Worm (Caenorhabditis elegans): ENCODE results near the gene lgc-47.

lgc-47 gene

ce11 chrX:9804735-9805134, 2.7 kb downstream of the lgc-47 start:
- no peak for TF ChIP-seq ets-7 (tag; optimal IDR thresholded peaks at IDR 0.05)
- no peak for TF ChIP-seq ceh-13 (GFP tag; optimal IDR thresholded peaks at IDR 0.05)
- TF ChIP-seq ceh-36 (tag; optimal IDR thresholded peaks at IDR 0.05) = no peak
- TF ChIP-seq ama-1 (optimal IDR thresholded peaks at IDR 0.05) = no peak
- TF ChIP-seq sea-1 (GFP tag; conservative IDR thresholded peaks at IDR 0.05) = no peak
- TF ChIP-seq tbx-37 (GFP tag; conservative IDR thresholded peaks at IDR 0.05) = no peak
- TF ChIP-seq hnd-1 (tag; optimal IDR thresholded peaks at IDR 0.05) = no peak
- no peak for TF ChIP-seq aly-1 (tag; optimal IDR thresholded peaks at IDR 0.05)
- no peak for TF ChIP-seq B0310.2 (tag; optimal IDR thresholded peaks at IDR 0.05)

DNA sequence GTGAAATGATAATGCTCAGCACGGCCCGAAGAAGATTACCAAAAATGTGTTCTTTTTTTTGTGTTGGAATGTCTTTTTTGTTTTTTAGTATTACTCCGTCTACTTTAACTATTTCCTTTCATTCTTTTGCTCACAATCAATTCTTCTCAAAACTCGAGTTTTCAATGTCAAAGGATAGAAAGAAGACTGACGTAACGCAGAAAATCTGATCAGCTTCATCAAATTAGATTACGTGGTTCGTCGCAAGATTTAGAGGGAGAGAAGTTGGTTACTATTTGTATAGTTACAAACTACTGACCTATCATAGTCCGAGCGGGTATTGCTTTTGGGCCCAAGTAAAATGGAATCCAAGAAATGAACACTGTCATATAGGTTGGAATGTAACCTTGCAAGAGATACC, 3.9 kb downstream of the lgc-47 start:
- no peak for TF ChIP-seq aly-1 (tag; optimal IDR thresholded peaks at IDR 0.05)
- TF ChIP-seq B0310.2 (tag; optimal IDR thresholded peaks at IDR 0.05) = no peak
- no peak for TF ChIP-seq scrt-1 (GFP tag; IDR thresholded peaks at IDR 0.05)
- TF ChIP-seq hmbx-1 (tag; optimal IDR thresholded peaks at IDR 0.05) = no peak
- TF ChIP-seq sea-1 (GFP tag; conservative IDR thresholded peaks at IDR 0.05) = no peak
- TF ChIP-seq ceh-36 (tag; optimal IDR thresholded peaks at IDR 0.05) = no peak
- no peak for TF ChIP-seq ceh-13 (GFP tag; optimal IDR thresholded peaks at IDR 0.05)
- TF ChIP-seq tra-4 (tag; optimal IDR thresholded peaks at IDR 0.05) = no peak
- TF ChIP-seq hmg-4 (GFP tag; optimal IDR thresholded peaks at IDR 0.05) = no peak

ce11 chrX:9798530-9798929, 8.9 kb downstream of the lgc-47 start, which contains the start of gene F36G3.3:
Gene F36G3.3, plus strand, starts transcription at chrX:9798835.
- no peak for TF ChIP-seq hnd-1 (tag; optimal IDR thresholded peaks at IDR 0.05)
- TF ChIP-seq ets-7 (tag; optimal IDR thresholded peaks at IDR 0.05) = no peak
- TF ChIP-seq scrt-1 (GFP tag; IDR thresholded peaks at IDR 0.05) = no peak
- TF ChIP-seq ceh-36 (tag; optimal IDR thresholded peaks at IDR 0.05) = no peak
- no peak for TF ChIP-seq tbx-11 (GFP tag; IDR thresholded peaks at IDR 0.05)
- TF ChIP-seq F13C5.2 (tag; optimal IDR thresholded peaks at IDR 0.05) = no peak
- no peak for TF ChIP-seq pes-1 (GFP tag; IDR thresholded peaks at IDR 0.05)
- TF ChIP-seq tbx-37 (GFP tag; conservative IDR thresholded peaks at IDR 0.05) = no peak
- no peak for TF ChIP-seq ceh-13 (GFP tag; optimal IDR thresholded peaks at IDR 0.05)
- no peak for TF ChIP-seq ama-1 (optimal IDR thresholded peaks at IDR 0.05)

DNA sequence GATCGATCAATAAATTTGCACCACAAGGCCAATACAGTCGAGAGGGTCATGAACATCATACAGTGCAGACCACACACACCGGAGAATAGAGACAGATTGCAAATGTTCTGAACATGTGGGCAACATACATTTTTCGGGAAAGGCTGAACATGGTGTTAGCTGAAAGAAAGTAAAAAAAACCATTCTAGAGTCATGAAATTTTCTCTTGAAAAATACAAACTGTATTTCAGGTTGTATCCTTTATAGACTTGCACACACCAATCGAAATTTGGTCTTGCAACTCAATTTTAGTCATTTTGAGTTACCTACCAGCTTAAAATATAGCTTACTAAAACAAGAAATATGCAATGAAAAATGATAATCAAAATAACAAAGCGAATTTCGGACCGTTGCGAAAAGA, 11.4 kb downstream of the lgc-47 start:
- TF ChIP-seq flt-1 (GFP tag; IDR thresholded peaks at IDR 0.05) (no peak), ceh-36 (tag; optimal IDR thresholded peaks at IDR 0.05) (no peak), F13C5.2 (tag; optimal IDR thresholded peaks at IDR 0.05) (no peak), tbx-37 (GFP tag; conservative IDR thresholded peaks at IDR 0.05) (no peak), aly-1 (tag; optimal IDR thresholded peaks at IDR 0.05) (no peak), B0310.2 (tag; optimal IDR thresholded peaks at IDR 0.05) (no peak), ceh-13 (GFP tag; optimal IDR thresholded peaks at IDR 0.05) (no peak), ama-1 (optimal IDR thresholded peaks at IDR 0.05) (no peak), tra-4 (tag; optimal IDR thresholded peaks at IDR 0.05) (no peak), hnd-1 (tag; optimal IDR thresholded peaks at IDR 0.05) (no peak), pes-1 (GFP tag; IDR thresholded peaks at IDR 0.05) (no peak), hmbx-1 (tag; optimal IDR thresholded peaks at IDR 0.05) (no peak), hmg-4 (GFP tag; optimal IDR thresholded peaks at IDR 0.05) (no peak), sea-1 (GFP tag; conservative IDR thresholded peaks at IDR 0.05) (no peak)

ce11 chrX:9795579-9795978, 11.9 kb downstream of the lgc-47 start:
- no peak for TF ChIP-seq F13C5.2 (tag; optimal IDR thresholded peaks at IDR 0.05)
- no peak for TF ChIP-seq hmg-4 (GFP tag; optimal IDR thresholded peaks at IDR 0.05)
- no peak for TF ChIP-seq tbx-11 (GFP tag; IDR thresholded peaks at IDR 0.05)
- TF ChIP-seq tbx-37 (GFP tag; conservative IDR thresholded peaks at IDR 0.05) = no peak
- TF ChIP-seq flt-1 (GFP tag; IDR thresholded peaks at IDR 0.05) = no peak
- no peak for TF ChIP-seq tra-4 (tag; optimal IDR thresholded peaks at IDR 0.05)
- no peak for TF ChIP-seq ama-1 (optimal IDR thresholded peaks at IDR 0.05)

- TF ChIP-seq tra-4 (tag; optimal IDR thresholded peaks at IDR 0.05) (no peak), hmbx-1 (tag; optimal IDR thresholded peaks at IDR 0.05) (no peak), scrt-1 (GFP tag; IDR thresholded peaks at IDR 0.05) (no peak), hnd-1 (tag; optimal IDR thresholded peaks at IDR 0.05) (no peak), flt-1 (GFP tag; IDR thresholded peaks at IDR 0.05) (no peak), ama-1 (optimal IDR thresholded peaks at IDR 0.05) (no peak), sea-1 (GFP tag; conservative IDR thresholded peaks at IDR 0.05) (no peak), B0310.2 (tag; optimal IDR thresholded peaks at IDR 0.05) (no peak), aly-1 (tag; optimal IDR thresholded peaks at IDR 0.05) (no peak), hmg-4 (GFP tag; optimal IDR thresholded peaks at IDR 0.05) (no peak), ceh-13 (GFP tag; optimal IDR thresholded peaks at IDR 0.05) (no peak), tbx-11 (GFP tag; IDR thresholded peaks at IDR 0.05) (no peak), F13C5.2 (tag; optimal IDR thresholded peaks at IDR 0.05) (no peak), ets-7 (tag; optimal IDR thresholded peaks at IDR 0.05) (no peak), pes-1 (GFP tag; IDR thresholded peaks at IDR 0.05) (no peak), tbx-37 (GFP tag; conservative IDR thresholded peaks at IDR 0.05) (no peak), ceh-36 (tag; optimal IDR thresholded peaks at IDR 0.05) (no peak)
Measured at ce11 chrX:9794173-9794572, 13.3 kb downstream of the lgc-47 start, which contains the start of gene F36G3.2. Gene F36G3.2, minus strand, starts transcription at chrX:9794273.

ce11 chrX:9789110-9789509, 18.4 kb downstream of the lgc-47 start, which contains the start of gene F36G3.1:
Gene F36G3.1, minus strand, starts transcription at chrX:9789210.
- TF ChIP-seq hmbx-1 (tag; optimal IDR thresholded peaks at IDR 0.05) (no peak), hmg-4 (GFP tag; optimal IDR thresholded peaks at IDR 0.05) (no peak), ama-1 (optimal IDR thresholded peaks at IDR 0.05) (no peak), hnd-1 (tag; optimal IDR thresholded peaks at IDR 0.05) (no peak), tra-4 (tag; optimal IDR thresholded peaks at IDR 0.05) (no peak), B0310.2 (tag; optimal IDR thresholded peaks at IDR 0.05) (no peak), F13C5.2 (tag; optimal IDR thresholded peaks at IDR 0.05) (no peak), tbx-37 (GFP tag; conservative IDR thresholded peaks at IDR 0.05) (no peak), flt-1 (GFP tag; IDR thresholded peaks at IDR 0.05) (no peak), pes-1 (GFP tag; IDR thresholded peaks at IDR 0.05) (no peak), ets-7 (tag; optimal IDR thresholded peaks at IDR 0.05) (no peak), ceh-13 (GFP tag; optimal IDR thresholded peaks at IDR 0.05) (no peak), sea-1 (GFP tag; conservative IDR thresholded peaks at IDR 0.05) (no peak), scrt-1 (GFP tag; IDR thresholded peaks at IDR 0.05) (no peak), ceh-36 (tag; optimal IDR thresholded peaks at IDR 0.05) (no peak), tbx-11 (GFP tag; IDR thresholded peaks at IDR 0.05) (no peak), aly-1 (tag; optimal IDR thresholded peaks at IDR 0.05) (no peak)
